Worm (Caenorhabditis elegans) whole organism, young adult: Measurements from ENCODE around the gene M106.8.

ENCODE experiments used
- T26A5.8 ChIP-seq: sonication (generic microtip); optimal IDR thresholded peaks from 2 replicates; lab custom pipeline; 2016; ENCODE audit warnings: missing genetic modification characterization, missing compliant biosample characterization
- ama-1 ChIP-seq, 3 experiments: fragments of 150-350 bp in 1 of 3; sonication (generic microtip) in 2 of 3; optimal IDR thresholded peaks; 2 replicates each; lab custom pipeline; 2014 to 2018; ENCODE audit warnings: missing biosample characterization in 2 of 3, missing genetic modification characterization in 2 of 3, missing genetic modification reagents in 2 of 3
- hrde-1 ChIP-seq: sonication (generic microtip); optimal IDR thresholded peaks from 2 replicates; lab custom pipeline; 2016; ENCODE audit warnings: missing genetic modification characterization, mild to moderate bottlenecking, missing compliant biosample characterization, moderate library complexity, missing genotype, missing genetic modification reagents, borderline replicate concordance
- lin-35 ChIP-seq, 3 experiments: fragments of 150-350 bp in 2 of 3; sonication (generic microtip) in 1 of 3; optimal IDR thresholded peaks; 2 replicates each; lab custom pipeline; 2014 to 2018; ENCODE audit warnings: missing biosample characterization in 3 of 3, missing genetic modification characterization in 3 of 3, missing genetic modification reagents in 3 of 3
- snpc-4 ChIP-seq, 5 experiments: fragments of 150-350 bp in 1 of 5; sonication (generic microtip) in 4 of 5; optimal IDR thresholded peaks; 2 replicates each; lab custom pipeline; 2014 to 2018; ENCODE audit warnings: missing genetic modification characterization in 5 of 5, missing biosample characterization in 3 of 5, antibody characterized with exemption in 2 of 5, mild to moderate bottlenecking in 2 of 5, missing compliant biosample characterization in 2 of 5, missing genotype in 2 of 5, moderate library complexity in 2 of 5, missing genetic modification reagents in 1 of 5

DNA sequence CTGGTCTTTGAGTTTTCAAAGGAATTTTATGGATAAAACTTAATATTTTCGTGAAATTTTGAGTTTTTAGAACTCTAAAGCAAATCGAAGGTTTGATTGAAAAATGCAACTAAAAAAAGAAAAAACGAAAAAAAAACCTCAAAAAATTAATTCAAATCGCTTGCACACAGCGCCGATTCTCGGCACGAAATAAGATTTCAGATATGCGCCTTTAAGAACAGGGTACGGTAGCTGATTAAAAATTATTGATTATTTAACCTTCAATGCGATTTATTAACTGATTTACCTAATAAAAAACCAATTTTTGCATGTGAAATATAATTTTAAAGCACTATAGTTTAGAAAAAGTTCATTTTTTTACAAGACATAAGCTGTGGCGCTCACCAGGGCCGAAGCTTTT is 9.5 kb upstream of the M106.8 start:
- TF ChIP-seq ama-1 (optimal IDR thresholded peaks at IDR 0.05; lab: Kevin White, UChicago), result no peak
- no peak for TF ChIP-seq ama-1 (GFP tag; optimal IDR thresholded peaks at IDR 0.05; lab: Kevin White, UChicago)
- TF ChIP-seq snpc-4 (GFP tag; optimal IDR thresholded peaks at IDR 0.05; lab: Kevin White, UChicago), result no peak
- no peak for TF ChIP-seq snpc-4 (tag; optimal IDR thresholded peaks at IDR 0.05; lab: Kevin White, UChicago)
- no peak for TF ChIP-seq lin-35 (GFP tag; optimal IDR thresholded peaks at IDR 0.05; lab: Kevin White, UChicago)
- no peak for TF ChIP-seq hrde-1 (tag; lab: Kevin White, UChicago)
- TF ChIP-seq T26A5.8, result no peak
